Fruit fly (Drosophila melanogaster) whole organism, prepupa: ENCODE data around the gene dsx-c73A.

Experiments
- CG10669 ChIP-seq: fragments of 200-800 bp; sonication (Bioruptor generic); optimal IDR thresholded peaks from 3 replicates; lab custom pipeline; 2018; ENCODE audit warnings: missing biosample characterization, mild to moderate bottlenecking, missing genetic modification characterization, moderate library complexity
- CG6276 ChIP-seq: fragments of 200-800 bp; sonication (Bioruptor generic); optimal IDR thresholded peaks from 2 replicates; lab custom pipeline; 2017; ENCODE audit warnings: missing biosample characterization, mild to moderate bottlenecking, missing genetic modification characterization
- CG8119 ChIP-seq: fragments of 200-800 bp; sonication (Bioruptor generic); IDR thresholded peaks from 3 replicates; pipeline ENCODE4 v1.3.6; 2022; ENCODE audit warnings: missing biosample characterization, missing genetic modification characterization
- CG9139 ChIP-seq: fragments of 200-800 bp; sonication (Bioruptor generic); optimal IDR thresholded peaks from 3 replicates; lab custom pipeline; 2017; ENCODE audit warnings: missing biosample characterization, mild to moderate bottlenecking, missing genetic modification characterization
- Smox ChIP-seq: fragments of 200-800 bp; sonication (Bioruptor generic); optimal IDR thresholded peaks from 3 replicates; lab custom pipeline; 2016; ENCODE audit warnings: missing biosample characterization, missing genetic modification characterization
- lz ChIP-seq: fragments of 200-800 bp; sonication (Bioruptor generic); optimal IDR thresholded peaks from 3 replicates; lab custom pipeline; 2016; ENCODE audit warnings: missing biosample characterization, missing genetic modification characterization

- no peak for TF ChIP-seq Smox (GFP tag; lab: Kevin White, UChicago)
- TF ChIP-seq CG9139 (GFP tag; lab: Kevin White, UChicago) = no peak
- peak; percentile 1 for TF ChIP-seq lz
- TF ChIP-seq CG6276 (GFP tag; lab: Kevin White, UChicago) = no peak
- no peak for TF ChIP-seq CG10669 (GFP tag; lab: Kevin White, UChicago)
- no peak for TF ChIP-seq CG8119 (GFP tag; lab: Robert Waterston, UW)
Measured at dm6 chr3L:16377768-16378764, 73.7 kb downstream of the dsx-c73A start, which contains the start of gene roq.
